Worm (Caenorhabditis elegans): Measurements from ENCODE around the gene igeg-2.
A peak's percentile ranks its signal among the peaks of the same experiment; 100 is the strongest.

The igeg-2 gene

DNA sequence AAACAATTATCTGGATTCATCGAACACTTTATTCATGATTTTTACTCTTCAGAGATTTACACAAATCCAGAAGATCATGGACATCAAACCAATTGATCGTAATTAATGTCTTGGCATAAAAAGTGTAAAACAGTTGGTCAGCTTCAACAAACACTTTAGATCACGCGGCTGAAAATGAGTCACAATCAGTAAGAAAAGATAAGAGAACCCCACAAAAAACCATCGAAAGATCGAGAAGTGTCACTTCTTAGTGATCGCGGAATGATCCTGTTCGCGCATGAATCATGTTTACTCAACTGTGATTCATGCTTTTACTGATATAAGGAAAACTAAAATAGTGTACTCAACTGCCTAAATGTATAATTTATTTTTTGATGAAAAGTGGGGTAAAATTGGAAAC lies 37.0 kb downstream of the igeg-2 start (continued):
- no peak for TF ChIP-seq snpc-1.2 (GFP tag; IDR thresholded peaks at IDR 0.05)
- no peak for TF ChIP-seq ZK337.2 (GFP tag; IDR thresholded peaks at IDR 0.05)
- no peak for TF ChIP-seq ama-1 (optimal IDR thresholded peaks at IDR 0.05)
- 0 out of 2 replicates have a peak, but pooled peaks have one; percentile 12 for TF ChIP-seq lin-38 (GFP tag; IDR thresholded peaks at IDR 0.05)
- TF ChIP-seq aha-1 (tag), result peak; percentile 95
- TF ChIP-seq pha-4 (GFP tag; IDR thresholded peaks at IDR 0.05), result peak; percentile 28; the same call in 1 of the 2 replicates
- peak; percentile 50 for TF ChIP-seq pha-4 (tag; optimal IDR thresholded peaks at IDR 0.05)
- no peak for TF ChIP-seq nhr-76 (tag; optimal IDR thresholded peaks at IDR 0.05)
- TF ChIP-seq Y75B8A.6 (GFP tag; IDR thresholded peaks at IDR 0.05), result no peak
- peak; percentile 60 for TF ChIP-seq dmd-6 (GFP tag; IDR thresholded peaks at IDR 0.05)
- TF ChIP-seq lin-15B (tag; optimal IDR thresholded peaks at IDR 0.05), result no peak
- no peak for TF ChIP-seq unc-62 (GFP tag; optimal IDR thresholded peaks at IDR 0.05 in 1 of 2)
- TF ChIP-seq unc-62 (tag; optimal IDR thresholded peaks at IDR 0.05), result no peak
- peak; percentile 8 for TF ChIP-seq mxl-3 (GFP tag; optimal IDR thresholded peaks at IDR 0.05)
- TF ChIP-seq lim-7 (GFP tag; IDR thresholded peaks at IDR 0.05), result no peak
- TF ChIP-seq saeg-2 (GFP tag; IDR thresholded peaks at IDR 0.05), result no peak
- TF ChIP-seq nhr-25 (tag; optimal IDR thresholded peaks at IDR 0.05; ENCODE audit: borderline replicate concordance, insufficient read depth), result no peak
- TF ChIP-seq nhr-48 (tag; optimal IDR thresholded peaks at IDR 0.05), result peak; percentile 20
- no peak for TF ChIP-seq jun-1 (tag; optimal IDR thresholded peaks at IDR 0.05)
- TF ChIP-seq mdt-29 (GFP tag; IDR thresholded peaks at IDR 0.05), result peak; percentile 47; the same call in 1 of the 2 replicates
- no peak for TF ChIP-seq F49E8.2 (tag; optimal IDR thresholded peaks at IDR 0.05; ENCODE audit: borderline replicate concordance)
- TF ChIP-seq zfp-3 (GFP tag; conservative IDR thresholded peaks at IDR 0.05), result no peak
- TF ChIP-seq lin-13 (GFP tag; optimal IDR thresholded peaks at IDR 0.05), result no peak
- no peak for TF ChIP-seq gei-8 (GFP tag; optimal IDR thresholded peaks at IDR 0.05)
- peak in 1 of 2 experiments; percentile 42 for TF ChIP-seq hif-1 (tag; optimal IDR thresholded peaks at IDR 0.05)
- TF ChIP-seq fkh-10 (GFP tag; optimal IDR thresholded peaks at IDR 0.05), result no peak
- TF ChIP-seq zfp-2 (tag; optimal IDR thresholded peaks at IDR 0.05), result no peak
- no peak for TF ChIP-seq unc-39 (tag; optimal IDR thresholded peaks at IDR 0.05)
- TF ChIP-seq dmd-8 (GFP tag; IDR thresholded peaks at IDR 0.05), result no peak
- no peak for TF ChIP-seq spr-3 (GFP tag; optimal IDR thresholded peaks at IDR 0.05)
- no peak for TF ChIP-seq egl-27 (tag; optimal IDR thresholded peaks at IDR 0.05)
- no peak for TF ChIP-seq php-3 (GFP tag; IDR thresholded peaks at IDR 0.05)
- TF ChIP-seq nhr-11 (tag; optimal IDR thresholded peaks at IDR 0.05), result peak; percentile 47
- TF ChIP-seq lin-39 (tag; optimal IDR thresholded peaks at IDR 0.05), result no peak
- peak; percentile 14 for TF ChIP-seq nhr-28 (tag; optimal IDR thresholded peaks at IDR 0.05)
- no peak for TF ChIP-seq ceh-28 (tag; optimal IDR thresholded peaks at IDR 0.05)
- peak; percentile 37; the same call in 1 of the 2 replicates for TF ChIP-seq tra-1 (GFP tag; IDR thresholded peaks at IDR 0.05)
- TF ChIP-seq madf-9 (GFP tag; conservative IDR thresholded peaks at IDR 0.05), result no peak
- peak; percentile 85 for TF ChIP-seq hlh-11 (tag; optimal IDR thresholded peaks at IDR 0.05)
- TF ChIP-seq nhr-10 (tag; optimal IDR thresholded peaks at IDR 0.05), result no peak
- TF ChIP-seq daf-8 (GFP tag; IDR thresholded peaks at IDR 0.05), result no peak
- no peak for TF ChIP-seq mep-1 (tag; optimal IDR thresholded peaks at IDR 0.05)
- TF ChIP-seq F37D6.2 (tag; optimal IDR thresholded peaks at IDR 0.05), result no peak
- no peak for TF ChIP-seq zip-11 (GFP tag; IDR thresholded peaks at IDR 0.05)
- no peak for TF ChIP-seq ceh-44 (GFP tag; IDR thresholded peaks at IDR 0.05)
- TF ChIP-seq aly-2 (tag; optimal IDR thresholded peaks at IDR 0.05), result no peak
- no peak for TF ChIP-seq ctbp-1 (GFP tag; IDR thresholded peaks at IDR 0.05)
- TF ChIP-seq lin-29 (GFP tag; IDR thresholded peaks at IDR 0.05), result no peak
- TF ChIP-seq nhr-6 (tag; optimal IDR thresholded peaks at IDR 0.05), result no peak
- peak in 1 of 2 experiments; percentile 12 for TF ChIP-seq mdl-1 (tag; optimal IDR thresholded peaks at IDR 0.05)
- TF ChIP-seq egl-43 (GFP tag; IDR thresholded peaks at IDR 0.05), result no peak
- no peak for TF ChIP-seq ceh-62 (tag; optimal IDR thresholded peaks at IDR 0.05)
- TF ChIP-seq T20F7.1 (GFP tag; optimal IDR thresholded peaks at IDR 0.05), result no peak

Data from whole organism, L4 larva.